Worm (Caenorhabditis elegans) whole organism, L4 larva: Measurements from ENCODE around the gene gcy-6.
"Not testable (repeated sequence)": the region's sequence is repeated elsewhere in the genome, so short reads cannot be mapped to it uniquely, and the experiment has no call there.

Experiments used
- F10B5.3 ChIP-seq: sonication (generic microtip); optimal IDR thresholded peaks from 2 replicates; lab custom pipeline; 2016; ENCODE audit warnings: mild to moderate bottlenecking, missing genetic modification characterization, missing compliant biosample characterization
- T20F7.1 ChIP-seq: fragments of 200-800 bp; sonication (Bioruptor generic); optimal IDR thresholded peaks from 2 replicates; lab custom pipeline; 2018; ENCODE audit warnings: mild to moderate bottlenecking, missing genetic modification characterization, missing compliant biosample characterization
- Y105C5A.15 ChIP-seq: fragments of 200-800 bp; sonication (Bioruptor generic); IDR thresholded peaks from 2 replicates; pipeline ENCODE4 v1.3.6; 2022; ENCODE audit warnings: missing genetic modification characterization, missing compliant biosample characterization
- Y48G9A.11 ChIP-seq: fragments of 200-800 bp; sonication (Bioruptor generic); IDR thresholded peaks from 2 replicates; pipeline ENCODE4 v1.3.6; 2022; ENCODE audit warnings: missing genetic modification reagents, missing genetic modification characterization, missing compliant biosample characterization
- Y75B8A.6 ChIP-seq: fragments of 200-800 bp; sonication (Bioruptor generic); IDR thresholded peaks from 2 replicates; pipeline ENCODE4 v1.3.6; 2022; ENCODE audit warnings: missing genetic modification reagents, missing genetic modification characterization, missing compliant biosample characterization
- aha-1 ChIP-seq: fragments of 150-350 bp; peaks from one replicate; lab custom pipeline; 2014; ENCODE audit warnings: missing biosample characterization, missing genetic modification characterization
- arid-1 ChIP-seq: fragments of 200-800 bp; sonication (Bioruptor generic); conservative IDR thresholded peaks from 2 replicates; pipeline ENCODE4 v1.3.6; 2022; ENCODE audit warnings: missing genetic modification reagents, missing genetic modification characterization, missing compliant biosample characterization
- attf-4 ChIP-seq: sonication (generic microtip); optimal IDR thresholded peaks from 3 replicates; lab custom pipeline; 2017; ENCODE audit warnings: missing biosample characterization, missing genetic modification characterization
- ceh-20 ChIP-seq: fragments of 200-800 bp; sonication (Bioruptor generic); IDR thresholded peaks from 2 replicates; pipeline ENCODE4 v1.3.6; 2022; ENCODE audit warnings: missing genetic modification reagents, missing genetic modification characterization, missing compliant biosample characterization
- ceh-62 ChIP-seq: sonication (generic microtip); optimal IDR thresholded peaks from 2 replicates; lab custom pipeline; 2017; ENCODE audit warnings: missing biosample characterization, missing genetic modification characterization
- ctbp-1 ChIP-seq: fragments of 200-800 bp; sonication (Bioruptor generic); IDR thresholded peaks from 2 replicates; pipeline ENCODE4 v1.3.6; 2022; ENCODE audit warnings: missing genetic modification reagents, missing genetic modification characterization, missing compliant biosample characterization
- daf-16 ChIP-seq, 3 experiments: sonication (generic microtip); optimal IDR thresholded peaks; 2 replicates each; lab custom pipeline; 2016 to 2017; ENCODE audit warnings: missing genetic modification characterization in 3 of 3, missing genetic modification reagents in 3 of 3, mild to moderate bottlenecking in 2 of 3, missing compliant biosample characterization in 2 of 3, missing biosample characterization in 1 of 3, moderate library complexity in 1 of 3
- daf-19 ChIP-seq: fragments of 200-800 bp; sonication (Bioruptor generic); conservative IDR thresholded peaks from 2 replicates; pipeline ENCODE4 v1.3.6; 2022; ENCODE audit warnings: missing genetic modification characterization, missing compliant biosample characterization
- daf-8 ChIP-seq: fragments of 200-800 bp; sonication (Bioruptor generic); IDR thresholded peaks from 2 replicates; pipeline ENCODE4 v1.3.6; 2022; ENCODE audit warnings: missing genetic modification characterization, missing compliant biosample characterization
- dpl-1 ChIP-seq: fragments of 150-350 bp; optimal IDR thresholded peaks from 2 replicates; lab custom pipeline; 2014; ENCODE audit warnings: missing biosample characterization, missing genetic modification reagents, missing genetic modification characterization
- dve-1 ChIP-seq: sonication (generic microtip); optimal IDR thresholded peaks from 2 replicates; lab custom pipeline; 2017; ENCODE audit warnings: antibody characterized with exemption, mild to moderate bottlenecking, missing genetic modification characterization, missing compliant biosample characterization; ENCODE audit not compliant: insufficient read depth
- egl-43 ChIP-seq: fragments of 200-800 bp; sonication (Bioruptor generic); IDR thresholded peaks from 2 replicates; pipeline ENCODE4 v1.3.6; 2022; ENCODE audit warnings: missing genetic modification reagents, missing genetic modification characterization, missing compliant biosample characterization
- hif-1 ChIP-seq, 2 experiments: sonication (generic microtip); optimal IDR thresholded peaks; 2 replicates each; lab custom pipeline; 2016 to 2017; ENCODE audit warnings: missing compliant biosample characterization in 2 of 2, missing genetic modification characterization in 2 of 2, missing genetic modification reagents in 2 of 2, missing genotype in 2 of 2, mild to moderate bottlenecking in 1 of 2
- jun-1 ChIP-seq: fragments of 150-350 bp; optimal IDR thresholded peaks from 2 replicates; lab custom pipeline; 2014; ENCODE audit warnings: missing biosample characterization, missing genetic modification reagents, missing genetic modification characterization
- lin-29 ChIP-seq: fragments of 200-800 bp; sonication (Bioruptor generic); IDR thresholded peaks from 2 replicates; pipeline ENCODE4 v1.3.6; 2022; ENCODE audit warnings: missing genetic modification reagents, missing genetic modification characterization, missing compliant biosample characterization
- lin-38 ChIP-seq: fragments of 200-800 bp; sonication (Bioruptor generic); IDR thresholded peaks from 2 replicates; pipeline ENCODE4 v1.3.6; 2022; ENCODE audit warnings: missing genetic modification reagents, missing genetic modification characterization, missing compliant biosample characterization
- lsy-2 ChIP-seq, 2 experiments: fragments of 150-350 bp in 1 of 2; sonication (generic microtip) in 1 of 2; optimal IDR thresholded peaks; 2 replicates each; lab custom pipeline; 2014 to 2017; ENCODE audit warnings: missing biosample characterization in 2 of 2, missing genetic modification characterization in 2 of 2
- madf-9 ChIP-seq: fragments of 200-800 bp; sonication (Bioruptor generic); conservative IDR thresholded peaks from 2 replicates; pipeline ENCODE4 v1.3.6; 2022; ENCODE audit warnings: missing genetic modification reagents, missing genetic modification characterization, missing compliant biosample characterization
- mdt-29 ChIP-seq: fragments of 200-800 bp; sonication (Bioruptor generic); IDR thresholded peaks from 2 replicates; pipeline ENCODE4 v1.3.6; 2022; ENCODE audit warnings: missing genetic modification reagents, missing genetic modification characterization, missing compliant biosample characterization
- mep-1 ChIP-seq: fragments of 150-350 bp; sonication (generic microtip); optimal IDR thresholded peaks from 3 replicates; lab custom pipeline; 2014; ENCODE audit warnings: missing biosample characterization, missing genetic modification characterization
- mes-2 ChIP-seq: sonication (generic microtip); optimal IDR thresholded peaks from 2 replicates; lab custom pipeline; 2016; ENCODE audit warnings: missing genotype, mild to moderate bottlenecking, missing genetic modification characterization, missing compliant biosample characterization; ENCODE audit not compliant: poor library complexity, severe bottlenecking
- mxl-3 ChIP-seq: fragments of 200-800 bp; sonication (Bioruptor generic); optimal IDR thresholded peaks from 2 replicates; lab custom pipeline; 2018; ENCODE audit warnings: mild to moderate bottlenecking, missing genetic modification characterization, missing compliant biosample characterization
- nhr-111 ChIP-seq: fragments of 200-800 bp; sonication (Bioruptor generic); optimal IDR thresholded peaks from 2 replicates; lab custom pipeline; 2018; ENCODE audit warnings: mild to moderate bottlenecking, missing genetic modification characterization, missing compliant biosample characterization
- nhr-41 ChIP-seq: fragments of 200-800 bp; sonication (Bioruptor generic); IDR thresholded peaks from 2 replicates; pipeline ENCODE4 v1.3.6; 2022; ENCODE audit warnings: missing genetic modification reagents, missing genetic modification characterization, missing compliant biosample characterization
- nhr-42 ChIP-seq: fragments of 200-800 bp; sonication (Bioruptor generic); IDR thresholded peaks from 2 replicates; pipeline ENCODE4 v1.3.6; 2022; ENCODE audit warnings: missing genetic modification characterization, missing compliant biosample characterization
- pha-4 ChIP-seq, 2 experiments: fragments of 150-350 bp in 1 of 2; fragments of 200-800 bp in 1 of 2; sonication (Bioruptor generic) in 1 of 2; IDR thresholded peaks in 1 of 2; optimal IDR thresholded peaks in 1 of 2; 2 replicates each; pipeline versions ENCODE4 v1.3.6 to Lab custom; 2014 to 2022; ENCODE audit warnings: missing genetic modification characterization in 2 of 2, missing genetic modification reagents in 2 of 2, missing biosample characterization in 1 of 2, missing compliant biosample characterization in 1 of 2
- pqm-1 ChIP-seq: sonication (generic microtip); optimal IDR thresholded peaks from 2 replicates; lab custom pipeline; 2017; ENCODE audit warnings: missing biosample characterization, missing genetic modification characterization
- saeg-2 ChIP-seq: fragments of 200-800 bp; sonication (Bioruptor generic); IDR thresholded peaks from 2 replicates; pipeline ENCODE4 v1.3.6; 2022; ENCODE audit warnings: missing genetic modification reagents, missing genetic modification characterization, missing compliant biosample characterization
- set-16 ChIP-seq: fragments of 200-800 bp; sonication (Bioruptor generic); IDR thresholded peaks from 2 replicates; pipeline ENCODE4 v1.3.6; 2022; ENCODE audit warnings: missing genetic modification reagents, missing genetic modification characterization, missing compliant biosample characterization
- spr-1 ChIP-seq: sonication (generic microtip); optimal IDR thresholded peaks from 2 replicates; lab custom pipeline; 2016; ENCODE audit warnings: mild to moderate bottlenecking, missing genetic modification characterization, missing compliant biosample characterization
- spr-3 ChIP-seq: fragments of 200-800 bp; sonication (Bioruptor generic); optimal IDR thresholded peaks from 2 replicates; lab custom pipeline; 2018; ENCODE audit warnings: mild to moderate bottlenecking, missing genetic modification characterization, missing compliant biosample characterization
- tra-1 ChIP-seq: fragments of 200-800 bp; sonication (Bioruptor generic); IDR thresholded peaks from 2 replicates; pipeline ENCODE4 v1.3.6; 2022; ENCODE audit warnings: missing genetic modification reagents, missing genetic modification characterization, missing compliant biosample characterization
- unc-39 ChIP-seq: sonication (generic microtip); optimal IDR thresholded peaks from 2 replicates; lab custom pipeline; 2017; ENCODE audit warnings: missing biosample characterization, missing genetic modification characterization
- vab-7 ChIP-seq: fragments of 200-800 bp; sonication (Bioruptor generic); IDR thresholded peaks from 2 replicates; pipeline ENCODE4 v1.3.6; 2022; ENCODE audit warnings: missing genetic modification reagents, missing genetic modification characterization, missing compliant biosample characterization
- zfp-3 ChIP-seq: fragments of 200-800 bp; sonication (Bioruptor generic); conservative IDR thresholded peaks from 2 replicates; pipeline ENCODE4 v1.3.6; 2022; ENCODE audit warnings: missing genetic modification reagents, missing genetic modification characterization, missing compliant biosample characterization

Gene gcy-6

ce11 chrV:10352928-10353427, 39.1 kb upstream of the gcy-6 start, which contains the start of gene nol-56 (continued):
- TF ChIP-seq Y48G9A.11, result no peak
- no peak; the same call in 1 of the 2 replicates for TF ChIP-seq vab-7 (GFP tag; lab: Robert Waterston, UW)
- TF ChIP-seq saeg-2 (GFP tag; lab: Robert Waterston, UW), result no peak
- TF ChIP-seq ceh-62 (tag; lab: Kevin White, UChicago), result no peak
- no peak for TF ChIP-seq jun-1
- TF ChIP-seq attf-4 (tag; lab: Kevin White, UChicago), result no peak
- TF ChIP-seq set-16 (GFP tag; lab: Robert Waterston, UW), result no peak
- TF ChIP-seq pqm-1 (tag; lab: Kevin White, UChicago), result no peak

ce11 chrV:10350054-10350453, 36.2 kb upstream of the gcy-6 start, which contains the start of gene K07C5.9:
Gene K07C5.9 (minus strand): TSS chrV:10350154.
- no peak for TF ChIP-seq lin-29 (GFP tag; lab: Robert Waterston, UW)
- TF ChIP-seq daf-16 (GFP tag; optimal IDR thresholded peaks at IDR 0.05; lab: Kevin White, UChicago), result no peak
- peak; percentile 25 for TF ChIP-seq daf-16 (tag; optimal IDR thresholded peaks at IDR 0.05; lab: Kevin White, UChicago)
- no peak for TF ChIP-seq ctbp-1
- TF ChIP-seq unc-39 (tag; lab: Kevin White, UChicago), result no peak
- no peak for TF ChIP-seq tra-1 (GFP tag; lab: Robert Waterston, UW)
- no peak for TF ChIP-seq spr-1 (tag; lab: Kevin White, UChicago)
- TF ChIP-seq mes-2 (tag; lab: Kevin White, UChicago), result peak; percentile 8
- TF ChIP-seq lin-38 (GFP tag; lab: Robert Waterston, UW), result 0 out of 2 replicates have a peak, but pooled peaks have one; percentile 10
- no peak for TF ChIP-seq daf-8

DNA sequence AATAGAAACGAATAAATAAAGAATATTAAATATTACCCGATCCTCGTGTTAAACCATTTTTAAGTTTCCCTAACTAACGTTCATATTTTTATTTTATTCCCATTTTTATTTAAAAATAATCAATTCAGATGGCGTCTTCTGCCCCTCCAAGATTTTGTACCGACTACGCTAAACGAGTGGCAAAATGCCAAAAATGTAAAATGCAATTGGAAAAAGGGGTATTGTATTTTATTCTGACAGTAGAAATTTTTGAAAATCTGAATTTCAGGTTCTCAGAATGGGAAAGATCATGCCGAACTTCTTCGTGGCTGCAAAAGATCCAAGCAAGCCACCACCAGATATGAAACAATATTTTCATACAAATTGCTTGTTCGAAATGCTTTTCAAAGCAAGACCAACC, 29.1 kb upstream of the gcy-6 start, which contains the start of gene K07C5.3:
Gene K07C5.3, plus strand, starts transcription at position 129 of the 400 bp plus-strand sequence.
- TF ChIP-seq lin-38 (GFP tag; lab: Robert Waterston, UW), result peak; percentile 27; the same call in 1 of the 2 replicates
- TF ChIP-seq arid-1 (GFP tag; lab: Robert Waterston, UW), result no peak
- TF ChIP-seq nhr-111 (GFP tag; lab: Kevin White, UChicago), result no peak
- TF ChIP-seq pqm-1 (tag; lab: Kevin White, UChicago), result no peak
- TF ChIP-seq spr-3 (GFP tag; lab: Kevin White, UChicago), result no peak
- no peak for TF ChIP-seq nhr-41
- peak; percentile 12; the same call in 1 of the 2 replicates for TF ChIP-seq vab-7 (GFP tag; lab: Robert Waterston, UW)

DNA sequence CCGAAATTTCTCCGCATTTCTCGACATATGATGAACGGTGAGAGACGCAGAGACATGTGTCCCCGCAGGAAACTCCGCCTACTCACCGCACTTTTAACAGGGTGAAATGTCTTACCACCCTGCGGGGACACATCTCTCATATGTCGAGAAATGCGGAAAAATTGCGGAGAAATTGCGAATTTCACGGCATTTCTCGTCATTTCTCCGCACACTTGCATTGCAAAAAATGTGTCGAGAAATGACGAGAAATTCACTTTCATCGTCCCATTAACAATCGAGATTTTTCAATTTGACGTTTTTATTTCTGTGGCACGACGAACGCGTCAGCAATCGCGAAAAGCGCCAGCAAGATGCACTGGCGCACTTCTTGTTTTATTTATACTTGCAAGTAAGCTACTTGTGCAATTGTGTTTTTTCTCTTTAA, 28.1 kb upstream of the gcy-6 start, which contains the start of gene K07C5.13:
Gene K07C5.13, plus strand, starts transcription at position 151 of the 424 bp plus-strand sequence.
- TF ChIP-seq ctbp-1, result peak; percentile 91
- peak; percentile 72; the same call in 1 of the 2 replicates for TF ChIP-seq daf-19 (GFP tag; lab: Robert Waterston, UW)
- TF ChIP-seq madf-9 (GFP tag; lab: Robert Waterston, UW), result peak; percentile 84
- peak in 1 of 2 experiments; percentile 21 for TF ChIP-seq lsy-2 (tag; optimal IDR thresholded peaks at IDR 0.05; lab: Kevin White, UChicago)
- TF ChIP-seq Y105C5A.15 (GFP tag; lab: Robert Waterston, UW), result 0 out of 2 replicates have a peak, but pooled peaks have one; percentile 11
- peak; percentile 94 for TF ChIP-seq egl-43 (GFP tag; lab: Robert Waterston, UW)
- peak; percentile 89 for TF ChIP-seq mdt-29 (GFP tag; lab: Robert Waterston, UW)
- TF ChIP-seq mxl-3, result peak; percentile 54
- TF ChIP-seq zfp-3 (GFP tag; lab: Robert Waterston, UW), result peak; percentile 93
- peak; percentile 16 to 30 for TF ChIP-seq hif-1 (tag; optimal IDR thresholded peaks at IDR 0.05; lab: Kevin White, UChicago)
- TF ChIP-seq tra-1 (GFP tag; lab: Robert Waterston, UW), result peak; percentile 94
- peak; percentile 55 for TF ChIP-seq F10B5.3
- peak; percentile 94 for TF ChIP-seq Y75B8A.6 (GFP tag; lab: Robert Waterston, UW)
- peak; percentile 91 for TF ChIP-seq pha-4 (GFP tag; IDR thresholded peaks at IDR 0.05; lab: Robert Waterston, UW)
- not testable (repeated sequence) for TF ChIP-seq pha-4, daf-16 (tag; optimal IDR thresholded peaks at IDR 0.05; lab: Kevin White, UChicago)
- peak; percentile 92 for TF ChIP-seq nhr-42
- TF ChIP-seq daf-16 (GFP tag; optimal IDR thresholded peaks at IDR 0.05; lab: Kevin White, UChicago), result peak in 1 of 2 experiments; percentile 51
- peak; percentile 65 for TF ChIP-seq T20F7.1 (GFP tag; lab: Kevin White, UChicago)
- peak; percentile 93 for TF ChIP-seq aha-1 (tag; lab: Kevin White, UChicago)
- TF ChIP-seq dpl-1 (GFP tag; lab: Kevin White, UChicago), result peak; percentile 47
- peak; percentile 92 for TF ChIP-seq lin-38 (GFP tag; lab: Robert Waterston, UW)
- peak; percentile 9 for TF ChIP-seq dve-1
- TF ChIP-seq mep-1, result peak; percentile 32
- TF ChIP-seq nhr-41, result peak; percentile 24; the same call in 1 of the 2 replicates
- TF ChIP-seq arid-1 (GFP tag; lab: Robert Waterston, UW), result peak; percentile 89
- TF ChIP-seq mes-2 (tag; lab: Kevin White, UChicago), result peak; percentile 78
- peak; percentile 71 for TF ChIP-seq spr-1 (tag; lab: Kevin White, UChicago)
- peak; percentile 92 for TF ChIP-seq lin-29 (GFP tag; lab: Robert Waterston, UW)
- peak; percentile 95 for TF ChIP-seq ceh-20 (GFP tag; lab: Robert Waterston, UW)
